Worm (Caenorhabditis elegans) whole organism, late embryonic: Measurements from ENCODE around the gene kin-4.

ENCODE experiments used
- C08G9.2 ChIP-seq: sonication (generic microtip); optimal IDR thresholded peaks from 2 replicates; lab custom pipeline; 2016; ENCODE audit warnings: mild to moderate bottlenecking, missing genetic modification characterization, moderate library complexity, missing compliant biosample characterization
- F13H6.1 ChIP-seq: sonication (generic microtip); optimal IDR thresholded peaks from 2 replicates; lab custom pipeline; 2016; ENCODE audit warnings: missing genetic modification characterization, missing compliant biosample characterization
- T23F11.4 ChIP-seq: fragments of 200-800 bp; sonication (Bioruptor generic); optimal IDR thresholded peaks from 2 replicates; lab custom pipeline; 2018; ENCODE audit warnings: mild to moderate bottlenecking, missing genetic modification characterization, missing compliant biosample characterization
- Y22D7AL.16 ChIP-seq: sonication (generic microtip); optimal IDR thresholded peaks from 2 replicates; lab custom pipeline; 2016; ENCODE audit warnings: missing genetic modification characterization, missing compliant biosample characterization
- ceh-14 ChIP-seq: sonication (generic microtip); optimal IDR thresholded peaks from 2 replicates; lab custom pipeline; 2016; ENCODE audit warnings: missing genotype, missing genetic modification characterization, missing compliant biosample characterization
- ceh-18 ChIP-seq: sonication (generic microtip); optimal IDR thresholded peaks from 2 replicates; lab custom pipeline; 2016; ENCODE audit warnings: missing genetic modification characterization, missing compliant biosample characterization
- ceh-2 ChIP-seq: sonication (generic microtip); optimal IDR thresholded peaks from 2 replicates; lab custom pipeline; 2016; ENCODE audit warnings: missing genotype, missing genetic modification characterization, missing compliant biosample characterization
- ceh-24 ChIP-seq: sonication (generic microtip); optimal IDR thresholded peaks from 2 replicates; lab custom pipeline; 2016; ENCODE audit warnings: mild to moderate bottlenecking, missing genetic modification characterization, missing compliant biosample characterization
- ceh-30 ChIP-seq: fragments of 150-350 bp; optimal IDR thresholded peaks from 2 replicates; lab custom pipeline; 2014; ENCODE audit warnings: missing biosample characterization, missing genetic modification characterization
- ceh-9 ChIP-seq: sonication (generic microtip); optimal IDR thresholded peaks from 2 replicates; lab custom pipeline; 2016; ENCODE audit warnings: mild to moderate bottlenecking, missing genetic modification characterization, inconsistent platforms, missing compliant biosample characterization
- elt-2 ChIP-seq: sonication (generic microtip); optimal IDR thresholded peaks from 2 replicates; lab custom pipeline; 2016; ENCODE audit warnings: missing genetic modification reagents, missing genetic modification characterization, missing compliant biosample characterization
- fax-1 ChIP-seq: sonication (generic microtip); optimal IDR thresholded peaks from 2 replicates; lab custom pipeline; 2016; ENCODE audit warnings: missing genotype, missing genetic modification characterization, missing compliant biosample characterization
- fkh-10 ChIP-seq: fragments of 150-350 bp; optimal IDR thresholded peaks from 2 replicates; lab custom pipeline; 2014; ENCODE audit warnings: missing biosample characterization, missing genetic modification reagents, missing genetic modification characterization
- fkh-6 ChIP-seq: sonication (generic microtip); optimal IDR thresholded peaks from 2 replicates; lab custom pipeline; 2016; ENCODE audit warnings: missing genetic modification characterization, missing compliant biosample characterization
- hlh-15 ChIP-seq: sonication (generic microtip); optimal IDR thresholded peaks from 2 replicates; lab custom pipeline; 2016; ENCODE audit warnings: missing genetic modification characterization, missing compliant biosample characterization
- hlh-6 ChIP-seq: sonication (generic microtip); optimal IDR thresholded peaks from 2 replicates; lab custom pipeline; 2016; ENCODE audit warnings: missing genotype, missing genetic modification characterization, missing compliant biosample characterization
- hlh-8 ChIP-seq: sonication (generic microtip); optimal IDR thresholded peaks from 2 replicates; lab custom pipeline; 2016; ENCODE audit warnings: missing genotype, missing genetic modification characterization, missing compliant biosample characterization
- lin-11 ChIP-seq: fragments of 200-800 bp; sonication (Bioruptor generic); optimal IDR thresholded peaks from 2 replicates; lab custom pipeline; 2018; ENCODE audit warnings: mild to moderate bottlenecking, missing genetic modification characterization, missing compliant biosample characterization
- madf-2 ChIP-seq: sonication (generic microtip); optimal IDR thresholded peaks from 2 replicates; lab custom pipeline; 2017; ENCODE audit warnings: missing genetic modification characterization, missing compliant biosample characterization
- nfya-1 ChIP-seq: sonication (generic microtip); optimal IDR thresholded peaks from 2 replicates; lab custom pipeline; 2017; ENCODE audit warnings: missing genetic modification characterization, mild to moderate bottlenecking, missing compliant biosample characterization, antibody characterized with exemption, moderate library complexity
- odd-2 ChIP-seq: sonication (generic microtip); optimal IDR thresholded peaks from 2 replicates; lab custom pipeline; 2017; ENCODE audit warnings: antibody characterized with exemption, mild to moderate bottlenecking, missing genetic modification characterization, missing compliant biosample characterization
- pat-9 ChIP-seq: fragments of 200-800 bp; sonication (Bioruptor generic); optimal IDR thresholded peaks from 2 replicates; lab custom pipeline; 2018; ENCODE audit warnings: mild to moderate bottlenecking, missing genetic modification characterization, moderate library complexity, missing compliant biosample characterization
- pqm-1 ChIP-seq: sonication (generic microtip); optimal IDR thresholded peaks from 2 replicates; lab custom pipeline; 2016; ENCODE audit warnings: missing genetic modification characterization, missing compliant biosample characterization
- pros-1 ChIP-seq: fragments of 150-350 bp; optimal IDR thresholded peaks from 2 replicates; lab custom pipeline; 2014; ENCODE audit warnings: missing biosample characterization, missing genetic modification reagents, missing genetic modification characterization
- rnt-1 ChIP-seq: sonication (generic microtip); optimal IDR thresholded peaks from 2 replicates; lab custom pipeline; 2016; ENCODE audit warnings: missing genetic modification characterization, missing compliant biosample characterization
- tbx-2 ChIP-seq: sonication (generic microtip); optimal IDR thresholded peaks from 2 replicates; lab custom pipeline; 2016; ENCODE audit warnings: missing genetic modification characterization, missing compliant biosample characterization
- ttx-3 ChIP-seq: sonication (generic microtip); optimal IDR thresholded peaks from 2 replicates; lab custom pipeline; 2016; ENCODE audit warnings: missing genetic modification reagents, missing genetic modification characterization, missing compliant biosample characterization
- unc-3 ChIP-seq, 2 experiments: fragments of 200-800 bp in 1 of 2; sonication (Bioruptor generic) in 1 of 2; sonication (generic microtip) in 1 of 2; conservative IDR thresholded peaks in 1 of 2; optimal IDR thresholded peaks in 1 of 2; 2 replicates each; pipeline versions ENCODE4 v1.3.6 to Lab custom; 2016 to 2022; ENCODE audit warnings: missing compliant biosample characterization in 2 of 2, missing genetic modification characterization in 2 of 2, missing genetic modification reagents in 1 of 2
- unc-42 ChIP-seq: sonication (generic microtip); optimal IDR thresholded peaks from 2 replicates; lab custom pipeline; 2016; ENCODE audit warnings: missing genotype, missing genetic modification characterization, missing compliant biosample characterization
- unc-86 ChIP-seq: sonication (generic microtip); optimal IDR thresholded peaks from 2 replicates; lab custom pipeline; 2016; ENCODE audit warnings: missing genetic modification characterization, missing compliant biosample characterization
- zip-5 ChIP-seq: sonication (generic microtip); optimal IDR thresholded peaks from 2 replicates; lab custom pipeline; 2016; ENCODE audit warnings: missing genetic modification characterization, missing compliant biosample characterization

kin-4 gene

ce11 chrIV:11486859-11487258 is 61.3 kb downstream of the kin-4 start:
- no peak for TF ChIP-seq pqm-1 (tag; lab: Kevin White, UChicago)
- no peak for TF ChIP-seq unc-3 (GFP tag; conservative IDR thresholded peaks at IDR 0.05; lab: Robert Waterston, UW)
- no peak for TF ChIP-seq unc-3 (tag; optimal IDR thresholded peaks at IDR 0.05; lab: Kevin White, UChicago)
- TF ChIP-seq ceh-18: peak; percentile 1

- TF ChIP-seq ceh-24 (tag; lab: Kevin White, UChicago) (no peak), elt-2 (peak; percentile 46)
Observed at ce11 chrIV:11487889-11488556, 62.5 kb downstream of the kin-4 start.

ce11 chrIV:11489077-11489476 is 63.5 kb downstream of the kin-4 start:
- no peak for TF ChIP-seq ceh-2 (tag; lab: Kevin White, UChicago)
- TF ChIP-seq pqm-1 (tag; lab: Kevin White, UChicago): no peak

ce11 chrIV:11489610-11490339 is 64.2 kb downstream of the kin-4 start:
- TF ChIP-seq tbx-2 (tag; lab: Kevin White, UChicago) (peak; percentile 7), pros-1 (tag; lab: Kevin White, UChicago) (no peak), hlh-8 (tag; lab: Kevin White, UChicago) (peak; percentile 20), nfya-1 (tag; lab: Kevin White, UChicago) (peak; percentile 25), ceh-18 (peak; percentile 86), unc-86 (tag; lab: Kevin White, UChicago) (no peak)
- TF ChIP-seq, all 69 proteins: peak for 4

- no peak for TF ChIP-seq ceh-14 (tag; lab: Kevin White, UChicago)
- TF ChIP-seq odd-2 (tag; lab: Kevin White, UChicago): no peak
- no peak for TF ChIP-seq pat-9 (tag; lab: Kevin White, UChicago)
- no peak for TF ChIP-seq fax-1 (tag; lab: Kevin White, UChicago)
- no peak for TF ChIP-seq C08G9.2
- no peak for TF ChIP-seq ttx-3 (tag; lab: Kevin White, UChicago)
- no peak for TF ChIP-seq lin-11 (tag; lab: Kevin White, UChicago)
- no peak for TF ChIP-seq ceh-30 (tag; lab: Kevin White, UChicago)
- TF ChIP-seq pros-1 (tag; lab: Kevin White, UChicago): no peak
- TF ChIP-seq hlh-6 (tag; lab: Kevin White, UChicago): no peak
- TF ChIP-seq hlh-15 (tag; lab: Kevin White, UChicago): no peak
Observed at ce11 chrIV:11491422-11491821, 65.9 kb downstream of the kin-4 start.

- TF ChIP-seq madf-2 (tag; lab: Kevin White, UChicago) (no peak), zip-5 (tag; lab: Kevin White, UChicago) (no peak), ttx-3 (tag; lab: Kevin White, UChicago) (no peak), fkh-10 (GFP tag; lab: Kevin White, UChicago) (no peak)
Observed at ce11 chrIV:11492345-11492744, 66.8 kb downstream of the kin-4 start.

ce11 chrIV:11493899-11494298 is 68.4 kb downstream of the kin-4 start:
- TF ChIP-seq rnt-1 (tag; lab: Kevin White, UChicago): no peak
- TF ChIP-seq ceh-9 (tag; lab: Kevin White, UChicago): no peak
- no peak for TF ChIP-seq hlh-15 (tag; lab: Kevin White, UChicago)
- no peak for TF ChIP-seq Y22D7AL.16 (tag; lab: Kevin White, UChicago)
- no peak for TF ChIP-seq F13H6.1 (tag; lab: Kevin White, UChicago)
- no peak for TF ChIP-seq fkh-6
- TF ChIP-seq unc-86 (tag; lab: Kevin White, UChicago): no peak
- TF ChIP-seq unc-42 (tag; lab: Kevin White, UChicago): no peak
- no peak for TF ChIP-seq T23F11.4 (GFP tag; lab: Kevin White, UChicago)
- TF ChIP-seq pat-9 (tag; lab: Kevin White, UChicago): no peak
